Worm (Caenorhabditis elegans) whole organism, L4 larva: Measurements from ENCODE around the gene C08B6.3.
A peak's percentile ranks its signal among the peaks of the same experiment; 100 is the strongest.

Experiments used
- D1046.2 ChIP-seq: fragments of 200-800 bp; sonication (Bioruptor generic); IDR thresholded peaks from 2 replicates; pipeline ENCODE4 v1.3.6; 2022; ENCODE audit warnings: missing genetic modification characterization, missing compliant biosample characterization
- F10B5.3 ChIP-seq: sonication (generic microtip); optimal IDR thresholded peaks from 2 replicates; lab custom pipeline; 2016; ENCODE audit warnings: mild to moderate bottlenecking, missing genetic modification characterization, missing compliant biosample characterization
- F26F4.8 ChIP-seq: fragments of 200-800 bp; sonication (Bioruptor generic); conservative IDR thresholded peaks from 2 replicates; pipeline ENCODE4 v1.3.6; 2022; ENCODE audit warnings: missing genetic modification characterization, missing compliant biosample characterization
- F37D6.2 ChIP-seq: sonication (generic microtip); optimal IDR thresholded peaks from 2 replicates; lab custom pipeline; 2016; ENCODE audit warnings: mild to moderate bottlenecking, missing genetic modification characterization, missing compliant biosample characterization
- R02D3.7 ChIP-seq: fragments of 150-350 bp; sonication (generic microtip); optimal IDR thresholded peaks from 3 replicates; lab custom pipeline; 2014; ENCODE audit warnings: missing biosample characterization, missing genetic modification characterization
- aly-2 ChIP-seq: sonication (generic microtip); optimal IDR thresholded peaks from 2 replicates; lab custom pipeline; 2018; ENCODE audit warnings: missing biosample characterization, missing genetic modification characterization
- ceh-20 ChIP-seq: fragments of 200-800 bp; sonication (Bioruptor generic); IDR thresholded peaks from 2 replicates; pipeline ENCODE4 v1.3.6; 2022; ENCODE audit warnings: missing genetic modification reagents, missing genetic modification characterization, missing compliant biosample characterization
- ceh-62 ChIP-seq: sonication (generic microtip); optimal IDR thresholded peaks from 2 replicates; lab custom pipeline; 2017; ENCODE audit warnings: missing biosample characterization, missing genetic modification characterization
- daf-16 ChIP-seq, 3 experiments: sonication (generic microtip); optimal IDR thresholded peaks; 2 replicates each; lab custom pipeline; 2016 to 2017; ENCODE audit warnings: missing genetic modification characterization in 3 of 3, missing genetic modification reagents in 3 of 3, mild to moderate bottlenecking in 2 of 3, missing compliant biosample characterization in 2 of 3, missing biosample characterization in 1 of 3, moderate library complexity in 1 of 3
- fkh-10 ChIP-seq: fragments of 150-350 bp; optimal IDR thresholded peaks from 2 replicates; lab custom pipeline; 2014; ENCODE audit warnings: missing biosample characterization, missing genetic modification reagents, missing genetic modification characterization
- gei-8 ChIP-seq: fragments of 200-800 bp; sonication (Bioruptor generic); optimal IDR thresholded peaks from 2 replicates; lab custom pipeline; 2018; ENCODE audit warnings: mild to moderate bottlenecking, missing genetic modification characterization, missing compliant biosample characterization
- hlh-11 ChIP-seq: fragments of 200-800 bp; sonication (Bioruptor generic); optimal IDR thresholded peaks from 2 replicates; lab custom pipeline; 2018; ENCODE audit warnings: mild to moderate bottlenecking, missing genetic modification characterization, missing compliant biosample characterization
- hlh-30 ChIP-seq: sonication (generic microtip); optimal IDR thresholded peaks from 2 replicates; lab custom pipeline; 2017; ENCODE audit warnings: antibody characterized with exemption, mild to moderate bottlenecking, missing genetic modification characterization, missing compliant biosample characterization; ENCODE audit not compliant: insufficient read depth
- jun-1 ChIP-seq: fragments of 150-350 bp; optimal IDR thresholded peaks from 2 replicates; lab custom pipeline; 2014; ENCODE audit warnings: missing biosample characterization, missing genetic modification reagents, missing genetic modification characterization
- lim-7 ChIP-seq: fragments of 200-800 bp; sonication (Bioruptor generic); IDR thresholded peaks from 2 replicates; pipeline ENCODE4 v1.3.6; 2022; ENCODE audit warnings: missing genetic modification characterization, missing compliant biosample characterization
- lin-13 ChIP-seq: fragments of 150-350 bp; optimal IDR thresholded peaks from 2 replicates; lab custom pipeline; 2014; ENCODE audit warnings: missing biosample characterization, missing genetic modification reagents, missing genetic modification characterization
- lin-29 ChIP-seq: fragments of 200-800 bp; sonication (Bioruptor generic); IDR thresholded peaks from 2 replicates; pipeline ENCODE4 v1.3.6; 2022; ENCODE audit warnings: missing genetic modification reagents, missing genetic modification characterization, missing compliant biosample characterization
- lin-39 ChIP-seq: fragments of 150-350 bp; optimal IDR thresholded peaks from 2 replicates; lab custom pipeline; 2014; ENCODE audit warnings: missing biosample characterization, missing genetic modification reagents, missing genetic modification characterization
- madf-9 ChIP-seq: fragments of 200-800 bp; sonication (Bioruptor generic); conservative IDR thresholded peaks from 2 replicates; pipeline ENCODE4 v1.3.6; 2022; ENCODE audit warnings: missing genetic modification reagents, missing genetic modification characterization, missing compliant biosample characterization
- mep-1 ChIP-seq: fragments of 150-350 bp; sonication (generic microtip); optimal IDR thresholded peaks from 3 replicates; lab custom pipeline; 2014; ENCODE audit warnings: missing biosample characterization, missing genetic modification characterization
- mxl-3 ChIP-seq: fragments of 200-800 bp; sonication (Bioruptor generic); optimal IDR thresholded peaks from 2 replicates; lab custom pipeline; 2018; ENCODE audit warnings: mild to moderate bottlenecking, missing genetic modification characterization, missing compliant biosample characterization
- nhr-10 ChIP-seq: fragments of 150-350 bp; optimal IDR thresholded peaks from 2 replicates; lab custom pipeline; 2014; ENCODE audit warnings: missing biosample characterization, missing genetic modification characterization
- nhr-11 ChIP-seq: fragments of 150-350 bp; optimal IDR thresholded peaks from 2 replicates; lab custom pipeline; 2014; ENCODE audit warnings: missing biosample characterization, missing genetic modification characterization
- nhr-28 ChIP-seq: fragments of 150-350 bp; optimal IDR thresholded peaks from 2 replicates; lab custom pipeline; 2014; ENCODE audit warnings: missing biosample characterization, missing genetic modification characterization
- nhr-48 ChIP-seq: sonication (generic microtip); optimal IDR thresholded peaks from 2 replicates; lab custom pipeline; 2016; ENCODE audit warnings: mild to moderate bottlenecking, missing genetic modification characterization, missing compliant biosample characterization
- nhr-6 ChIP-seq: fragments of 150-350 bp; optimal IDR thresholded peaks from 2 replicates; lab custom pipeline; 2014; ENCODE audit warnings: missing biosample characterization, missing genetic modification characterization
- php-3 ChIP-seq: fragments of 200-800 bp; sonication (Bioruptor generic); IDR thresholded peaks from 2 replicates; pipeline ENCODE4 v1.3.6; 2022; ENCODE audit warnings: missing genetic modification reagents, missing genetic modification characterization, missing compliant biosample characterization
- pqm-1 ChIP-seq: sonication (generic microtip); optimal IDR thresholded peaks from 2 replicates; lab custom pipeline; 2017; ENCODE audit warnings: missing biosample characterization, missing genetic modification characterization
- snpc-1.2 ChIP-seq: fragments of 200-800 bp; sonication (Bioruptor generic); IDR thresholded peaks from 2 replicates; pipeline ENCODE4 v1.3.6; 2022; ENCODE audit warnings: missing genetic modification reagents, missing genetic modification characterization, missing compliant biosample characterization
- tag-97 ChIP-seq: fragments of 200-800 bp; sonication (Bioruptor generic); IDR thresholded peaks from 2 replicates; pipeline ENCODE4 v1.3.6; 2022; ENCODE audit warnings: missing genetic modification characterization, missing compliant biosample characterization
- unc-130 ChIP-seq: sonication (generic microtip); optimal IDR thresholded peaks from 2 replicates; lab custom pipeline; 2016; ENCODE audit warnings: missing genetic modification reagents, missing genetic modification characterization, missing compliant biosample characterization
- unc-39 ChIP-seq: sonication (generic microtip); optimal IDR thresholded peaks from 2 replicates; lab custom pipeline; 2017; ENCODE audit warnings: missing biosample characterization, missing genetic modification characterization
- unc-62 ChIP-seq, 3 experiments: fragments of 150-350 bp in 1 of 3; sonication (generic microtip); optimal IDR thresholded peaks in 2 of 3; peaks in 1 of 3; 1 replicate in 1 of 3; 2 replicates in 2 of 3; lab custom pipeline; 2014 to 2017; ENCODE audit warnings: missing biosample characterization in 3 of 3, missing genetic modification characterization in 3 of 3, missing genetic modification reagents in 3 of 3, missing genotype in 1 of 3
- zfp-3 ChIP-seq: fragments of 200-800 bp; sonication (Bioruptor generic); conservative IDR thresholded peaks from 2 replicates; pipeline ENCODE4 v1.3.6; 2022; ENCODE audit warnings: missing genetic modification reagents, missing genetic modification characterization, missing compliant biosample characterization

The C08B6.3 gene

DNA sequence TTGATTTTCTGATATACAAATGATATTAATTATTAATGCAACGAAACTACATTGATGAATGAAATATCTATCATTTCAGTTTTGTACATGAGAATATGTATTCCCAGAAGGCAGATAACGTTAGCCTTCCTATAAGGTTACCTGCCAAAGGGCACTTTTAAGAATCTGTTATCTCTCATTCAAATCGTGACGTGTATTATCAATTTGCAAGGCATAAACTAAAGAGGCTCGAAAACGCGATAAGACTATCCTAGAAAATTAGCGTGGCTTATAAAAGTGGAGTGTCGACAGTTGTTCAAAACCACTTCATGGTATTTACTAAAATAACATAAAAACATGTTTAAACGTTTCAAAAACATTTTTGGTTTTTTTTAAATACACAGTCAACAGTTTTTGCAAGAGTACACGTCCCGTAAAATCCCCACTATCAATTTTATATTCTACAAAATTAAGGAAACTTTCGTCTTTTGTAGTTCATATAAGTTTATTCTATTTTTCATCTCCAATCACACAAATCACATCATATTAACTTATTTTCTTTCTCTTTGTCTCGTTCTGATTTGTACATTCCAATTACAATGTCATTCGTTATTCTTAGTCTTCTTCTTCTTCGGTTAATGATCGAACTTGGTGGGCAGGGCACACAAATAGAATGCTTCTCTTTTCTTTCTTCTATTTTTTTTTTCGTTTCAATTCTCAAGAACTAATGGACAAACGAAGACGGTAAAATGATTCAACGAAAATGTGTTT, 12.9 kb upstream of the C08B6.3 start, which contains the start of gene C08B6.10:
C08B6.10 (plus strand) TSS at position 700 of the 750 bp plus-strand sequence.
- TF ChIP-seq nhr-11 (no peak), mxl-3 (GFP tag; lab: Kevin White, UChicago) (no peak), pqm-1 (tag; lab: Kevin White, UChicago) (peak; percentile 19), nhr-28 (peak; percentile 21), mep-1 (tag; lab: Kevin White, UChicago) (no peak), unc-62 (GFP tag; optimal IDR thresholded peaks at IDR 0.05 in 1 of 2; lab: Kevin White, UChicago) (peak in 1 of 2 experiments; percentile 83), unc-62 (tag; optimal IDR thresholded peaks at IDR 0.05; lab: Kevin White, UChicago) (no peak), lin-29 (no peak), lim-7 (no peak), F10B5.3 (tag; lab: Kevin White, UChicago) (no peak), hlh-11 (tag; lab: Kevin White, UChicago) (no peak), zfp-3 (GFP tag; lab: Robert Waterston, UW) (no peak), daf-16 (GFP tag; optimal IDR thresholded peaks at IDR 0.05; lab: Kevin White, UChicago) (no peak), daf-16 (tag; optimal IDR thresholded peaks at IDR 0.05; lab: Kevin White, UChicago) (peak; percentile 69)

- TF ChIP-seq lim-7 (no peak), tag-97 (GFP tag; lab: Robert Waterston, UW) (no peak), lin-13 (GFP tag; lab: Kevin White, UChicago) (no peak), lin-39 (tag; lab: Kevin White, UChicago) (no peak), unc-130 (GFP tag; lab: Kevin White, UChicago) (no peak), gei-8 (GFP tag; lab: Kevin White, UChicago) (no peak), nhr-6 (no peak), nhr-10 (tag; lab: Kevin White, UChicago) (no peak), hlh-30 (tag; lab: Kevin White, UChicago) (no peak), ceh-20 (GFP tag; lab: Robert Waterston, UW) (no peak), jun-1 (tag; lab: Kevin White, UChicago) (no peak), pqm-1 (tag; lab: Kevin White, UChicago) (no peak), aly-2 (tag; lab: Kevin White, UChicago) (no peak), zfp-3 (GFP tag; lab: Robert Waterston, UW) (no peak), php-3 (GFP tag; lab: Robert Waterston, UW) (no peak), madf-9 (GFP tag; lab: Robert Waterston, UW) (no peak), mep-1 (tag; lab: Kevin White, UChicago) (no peak), R02D3.7 (tag; lab: Kevin White, UChicago) (no peak), F37D6.2 (tag; lab: Kevin White, UChicago) (no peak)
These were observed 11.2 kb upstream of the C08B6.3 start, which contains the start of gene C08B6.6 for ce11 chrV:10123324-10123723. Gene C08B6.6, plus strand, starts transcription at chrV:10123624.

- TF ChIP-seq snpc-1.2 (no peak), jun-1 (tag; lab: Kevin White, UChicago) (no peak), D1046.2 (GFP tag; lab: Robert Waterston, UW) (no peak), F26F4.8 (GFP tag; lab: Robert Waterston, UW) (no peak), nhr-48 (tag; lab: Kevin White, UChicago) (no peak), unc-39 (tag; lab: Kevin White, UChicago) (no peak), daf-16 (GFP tag; optimal IDR thresholded peaks at IDR 0.05; lab: Kevin White, UChicago) (no peak), daf-16 (tag; optimal IDR thresholded peaks at IDR 0.05; lab: Kevin White, UChicago) (no peak), ceh-62 (tag; lab: Kevin White, UChicago) (no peak), fkh-10 (GFP tag; lab: Kevin White, UChicago) (no peak)
These were observed 10.6 kb upstream of the C08B6.3 start, which contains the start of gene srxa-19 for ce11 chrV:10122670-10123069. Gene srxa-19, minus strand, starts transcription at chrV:10122770.
